Worm (Caenorhabditis elegans): ENCODE measurements around the gene W09G12.7.

The W09G12.7 gene

DNA sequence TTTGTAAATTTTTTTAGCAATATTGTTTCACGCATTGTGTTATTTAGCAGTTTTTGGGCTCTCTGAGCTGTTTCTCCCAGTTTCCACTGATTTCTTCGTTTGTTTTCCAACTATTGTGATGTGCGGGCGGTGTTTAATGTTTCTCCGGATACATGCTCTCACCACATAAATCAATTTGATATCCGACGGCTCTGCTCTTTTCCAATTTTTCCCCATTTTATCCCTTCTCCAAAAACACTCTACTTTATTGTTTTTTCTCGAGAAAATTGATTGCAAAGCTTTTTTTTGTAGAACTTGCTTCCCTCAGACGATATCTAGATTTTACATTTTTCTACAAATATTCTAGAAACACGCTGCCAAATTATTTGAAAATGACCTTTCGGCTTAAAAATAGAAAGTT lies 13.3 kb upstream of the W09G12.7 start:
- TF ChIP-seq Y55F3AM.14 (GFP tag; optimal IDR thresholded peaks at IDR 0.05), result no peak
- no peak for TF ChIP-seq mdl-1 (tag; optimal IDR thresholded peaks at IDR 0.05)
- TF ChIP-seq zag-1 (tag; optimal IDR thresholded peaks at IDR 0.05), result no peak
- no peak for TF ChIP-seq nhr-11 (tag; optimal IDR thresholded peaks at IDR 0.05)
- TF ChIP-seq F13H6.1 (tag; optimal IDR thresholded peaks at IDR 0.05), result no peak
- TF ChIP-seq skn-1 (tag; optimal IDR thresholded peaks at IDR 0.05), result no peak
- TF ChIP-seq nhr-23 (tag; optimal IDR thresholded peaks at IDR 0.05), result no peak
- TF ChIP-seq nhr-77 (tag; optimal IDR thresholded peaks at IDR 0.05), result no peak
- no peak for TF ChIP-seq nhr-6 (tag; optimal IDR thresholded peaks at IDR 0.05)
- no peak for TF ChIP-seq ceh-82 (tag; optimal IDR thresholded peaks at IDR 0.05)
- TF ChIP-seq ztf-4 (tag; optimal IDR thresholded peaks at IDR 0.05), result no peak
- no peak for TF ChIP-seq sem-4 (tag; optimal IDR thresholded peaks at IDR 0.05)
- TF ChIP-seq snpc-4 (tag; optimal IDR thresholded peaks at IDR 0.05), result no peak
- no peak for TF ChIP-seq nhr-10 (tag; optimal IDR thresholded peaks at IDR 0.05)
- no peak for TF ChIP-seq C34F6.9 (tag; optimal IDR thresholded peaks at IDR 0.05)
- TF ChIP-seq ama-1 (optimal IDR thresholded peaks at IDR 0.05), result no peak

DNA sequence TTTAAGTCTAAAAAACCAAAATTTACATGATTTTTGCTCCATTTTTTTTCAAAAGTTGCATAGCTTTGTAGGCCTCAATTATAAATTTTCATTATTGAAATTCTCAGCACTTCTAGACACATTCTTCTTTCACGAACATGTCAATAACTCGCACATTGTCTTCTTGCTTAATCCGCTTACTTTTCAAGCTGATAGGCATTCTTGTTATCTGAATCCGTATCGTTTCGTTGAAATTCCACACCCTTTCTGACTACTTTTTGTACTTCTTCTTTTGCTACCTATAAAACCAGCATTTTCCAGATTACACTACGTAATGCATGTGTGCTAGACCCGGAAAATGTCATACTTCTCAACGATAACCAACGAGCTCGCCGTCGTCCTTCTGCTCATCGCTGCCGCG lies 12.6 kb upstream of the W09G12.7 start, which contains the start of gene W09G12.9:
W09G12.9 (plus strand) TSS at position 301 of the 400 bp plus-strand sequence.
- TF ChIP-seq sma-9 (GFP tag; optimal IDR thresholded peaks at IDR 0.05) (no peak), sma-9 (tag; optimal IDR thresholded peaks at IDR 0.05) (no peak), elt-1 (tag; optimal IDR thresholded peaks at IDR 0.05) (no peak), ztf-4 (tag; optimal IDR thresholded peaks at IDR 0.05) (no peak), nhr-12 (tag; optimal IDR thresholded peaks at IDR 0.05) (no peak), nhr-237 (tag; optimal IDR thresholded peaks at IDR 0.05) (no peak), unc-62 (GFP tag; optimal IDR thresholded peaks at IDR 0.05) (no peak), lin-13 (GFP tag; optimal IDR thresholded peaks at IDR 0.05) (no peak), fos-1 (tag; optimal IDR thresholded peaks at IDR 0.05) (no peak)

DNA sequence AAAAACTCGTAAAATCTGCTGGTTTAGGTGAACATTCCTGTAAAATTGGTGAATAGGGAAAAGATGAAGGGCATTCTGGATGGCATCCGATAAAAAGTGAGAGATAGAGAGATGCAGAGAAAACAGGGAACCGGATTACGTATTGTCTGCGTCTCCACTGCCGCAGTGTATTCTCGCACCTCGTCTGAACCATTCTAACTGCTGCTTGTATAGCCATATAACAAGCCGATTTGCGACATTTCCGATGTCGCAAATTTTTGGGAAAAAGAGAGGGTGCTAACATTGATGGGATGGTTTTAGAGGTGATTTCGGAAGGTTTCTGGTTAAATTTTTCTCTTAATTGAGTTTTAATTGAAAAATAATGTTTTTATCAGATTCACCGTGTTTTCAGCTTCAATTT lies 7.7 kb upstream of the W09G12.7 start, which contains the start of gene W09G12.10:
W09G12.10 (minus strand) TSS at position 121 of the 400 bp plus-strand sequence.
- TF ChIP-seq peb-1 (tag; optimal IDR thresholded peaks at IDR 0.05), result peak; percentile 22
- TF ChIP-seq lin-13 (GFP tag; optimal IDR thresholded peaks at IDR 0.05), result no peak
- peak; percentile 5 for TF ChIP-seq nhr-25 (tag; optimal IDR thresholded peaks at IDR 0.05)
- TF ChIP-seq mbf-1 (tag; optimal IDR thresholded peaks at IDR 0.05), result no peak
- no peak for TF ChIP-seq ama-1 (optimal IDR thresholded peaks at IDR 0.05)
- no peak for TF ChIP-seq nhr-129 (tag; optimal IDR thresholded peaks at IDR 0.05)

DNA sequence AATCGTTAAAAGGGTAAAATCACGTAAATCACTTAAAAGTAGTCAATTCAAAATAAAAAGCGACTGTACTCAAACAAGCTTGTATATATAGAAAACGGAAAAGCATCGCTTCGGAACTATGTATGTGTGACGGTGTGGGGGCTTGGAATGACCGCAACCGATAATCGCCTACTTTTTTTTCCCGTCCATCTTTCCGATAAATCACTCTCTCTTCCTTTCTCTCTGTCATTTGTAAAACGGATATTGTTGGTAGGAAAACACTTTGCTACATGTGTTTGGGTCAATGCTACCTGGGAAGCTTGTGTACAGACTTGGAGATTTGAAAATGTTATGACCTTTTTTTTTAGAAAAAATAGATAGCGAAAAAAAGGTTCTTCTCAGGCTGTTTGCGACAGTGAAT lies 4.1 kb upstream of the W09G12.7 start:
- no peak for TF ChIP-seq ztf-1 (GFP tag; conservative IDR thresholded peaks at IDR 0.05)
- no peak for TF ChIP-seq mdl-1 (tag; optimal IDR thresholded peaks at IDR 0.05)
- no peak for TF ChIP-seq sma-9 (GFP tag; optimal IDR thresholded peaks at IDR 0.05)
- no peak for TF ChIP-seq sma-9 (tag; optimal IDR thresholded peaks at IDR 0.05)
- TF ChIP-seq sem-4 (tag; optimal IDR thresholded peaks at IDR 0.05), result no peak
- TF ChIP-seq mbf-1 (tag; optimal IDR thresholded peaks at IDR 0.05), result no peak
- no peak for TF ChIP-seq nhr-10 (tag; optimal IDR thresholded peaks at IDR 0.05)
- no peak for TF ChIP-seq fos-1 (tag; optimal IDR thresholded peaks at IDR 0.05)
- TF ChIP-seq nhr-23 (tag; optimal IDR thresholded peaks at IDR 0.05), result no peak
- no peak for TF ChIP-seq snpc-4 (tag; optimal IDR thresholded peaks at IDR 0.05)
- TF ChIP-seq nhr-237 (tag; optimal IDR thresholded peaks at IDR 0.05), result no peak
- no peak for TF ChIP-seq egl-27 (tag; optimal IDR thresholded peaks at IDR 0.05)
- TF ChIP-seq elt-3 (tag; optimal IDR thresholded peaks at IDR 0.05), result no peak
- TF ChIP-seq blmp-1 (tag; optimal IDR thresholded peaks at IDR 0.05; ENCODE audit: insufficient read depth), result no peak
- TF ChIP-seq skn-1 (tag; optimal IDR thresholded peaks at IDR 0.05), result no peak
- TF ChIP-seq nhr-25 (tag; optimal IDR thresholded peaks at IDR 0.05), result no peak
- no peak for TF ChIP-seq nhr-129 (tag; optimal IDR thresholded peaks at IDR 0.05)

DNA sequence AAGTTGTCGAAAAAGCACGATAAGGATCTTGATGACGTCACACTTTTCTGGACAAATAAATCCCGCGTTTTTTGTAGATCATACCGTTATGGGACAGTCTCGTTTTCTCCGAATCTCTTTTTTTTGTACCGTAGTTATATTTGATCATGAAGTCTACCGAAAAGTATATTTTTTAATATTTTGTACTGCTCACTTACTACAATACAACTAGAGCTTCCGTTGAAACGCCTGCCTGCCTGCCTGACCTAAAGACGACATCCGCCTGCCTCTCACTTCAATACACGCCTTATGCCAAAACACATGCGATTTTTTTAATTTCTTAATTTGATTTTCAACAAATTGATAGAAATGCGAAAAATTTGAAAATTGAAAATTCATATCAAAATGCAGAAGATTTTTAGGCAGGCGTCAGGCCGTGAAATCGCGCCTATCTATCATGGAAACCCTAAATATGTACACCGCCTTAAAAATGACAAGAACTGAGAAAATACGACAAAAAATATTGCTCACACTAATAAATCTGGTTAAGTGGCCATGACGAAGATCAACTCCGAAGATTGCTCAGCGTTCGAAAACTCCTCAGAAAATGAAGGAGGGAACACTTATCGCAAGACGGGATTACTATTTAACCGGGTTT lies 3.2 kb upstream of the W09G12.7 start, which contains the start of gene W09G12.8:
W09G12.8 (plus strand) TSS at position 587 of the 637 bp plus-strand sequence.
- TF ChIP-seq nhr-237 (tag; optimal IDR thresholded peaks at IDR 0.05) (no peak), skn-1 (tag; optimal IDR thresholded peaks at IDR 0.05) (no peak), zag-1 (tag; optimal IDR thresholded peaks at IDR 0.05) (no peak), ZK546.5 (tag; optimal IDR thresholded peaks at IDR 0.05) (no peak), lin-39 (tag; optimal IDR thresholded peaks at IDR 0.05) (no peak), ceh-16 (tag; optimal IDR thresholded peaks at IDR 0.05) (no peak), alr-1 (tag; optimal IDR thresholded peaks at IDR 0.05) (no peak), lsy-2 (tag; optimal IDR thresholded peaks at IDR 0.05) (no peak), nhr-25 (tag; optimal IDR thresholded peaks at IDR 0.05) (no peak), ama-1 (optimal IDR thresholded peaks at IDR 0.05) (no peak), nhr-21 (tag; optimal IDR thresholded peaks at IDR 0.05) (no peak)
